Fruit fly (Drosophila melanogaster) whole organism, embryonic: ENCODE measurements around the gene PIG-B.

Experiments
- Awh ChIP-seq: fragments of 200-800 bp; sonication (Bioruptor generic); IDR thresholded peaks from 2 replicates; pipeline ENCODE4, ENCODE4 v1.3.6; 2022; ENCODE audit warnings: missing biosample characterization, missing genetic modification characterization
- Blimp-1 ChIP-seq: fragments of 200-800 bp; sonication (Bioruptor generic); optimal IDR thresholded peaks from 3 replicates; lab custom pipeline; 2018; ENCODE audit warnings: missing biosample characterization, missing genetic modification characterization, mild to moderate bottlenecking, moderate library complexity, missing genetic modification reagents
- CG12769 ChIP-seq: fragments of 200-800 bp; sonication (Bioruptor generic); optimal IDR thresholded peaks from 2 replicates; lab custom pipeline; 2019; ENCODE audit warnings: missing biosample characterization, mild to moderate bottlenecking, missing genetic modification characterization, moderate library complexity
- CG1529 ChIP-seq: fragments of 200-800 bp; sonication (Bioruptor generic); optimal IDR thresholded peaks from 3 replicates; lab custom pipeline; 2018; ENCODE audit warnings: missing biosample characterization, missing genetic modification characterization
- CG15696 ChIP-seq: fragments of 200-800 bp; sonication (Bioruptor generic); optimal IDR thresholded peaks from 2 replicates; lab custom pipeline; 2019; ENCODE audit warnings: missing biosample characterization, mild to moderate bottlenecking, missing genetic modification characterization, moderate library complexity
- CG2129 ChIP-seq: fragments of 200-800 bp; sonication (Bioruptor generic); IDR thresholded peaks from 2 replicates; pipeline ENCODE4 v1.3.6; 2022; ENCODE audit warnings: missing biosample characterization, missing genetic modification characterization; ENCODE audit not compliant: partially characterized antibody
- CG30020 ChIP-seq: fragments of 200-800 bp; optimal IDR thresholded peaks from 2 replicates; lab custom pipeline; 2019; ENCODE audit warnings: missing biosample characterization, mild to moderate bottlenecking, missing genetic modification characterization, moderate library complexity
- CG3065 ChIP-seq: fragments of 200-800 bp; sonication (Bioruptor generic); optimal IDR thresholded peaks from 2 replicates; lab custom pipeline; 2016; ENCODE audit warnings: missing biosample characterization, missing genetic modification characterization
- CG34224 ChIP-seq: fragments of 200-800 bp; sonication (Bioruptor generic); IDR thresholded peaks from 3 replicates; pipeline ENCODE4 v1.3.6; 2022; ENCODE audit warnings: missing biosample characterization, missing genetic modification characterization; ENCODE audit not compliant: partially characterized antibody
- CG6854 ChIP-seq: fragments of 200-800 bp; sonication (Bioruptor generic); optimal IDR thresholded peaks from 3 replicates; lab custom pipeline; 2017; ENCODE audit warnings: missing biosample characterization, mild to moderate bottlenecking, missing genetic modification characterization
- CG8478 ChIP-seq: fragments of >200 bp; optimal IDR thresholded peaks from 2 replicates; lab custom pipeline; 2018
- HHEX ChIP-seq: fragments of 200-800 bp; sonication (Bioruptor generic); optimal IDR thresholded peaks from 3 replicates; lab custom pipeline; 2017; ENCODE audit warnings: missing biosample characterization, mild to moderate bottlenecking, missing genetic modification characterization, missing genetic modification reagents
- Hey ChIP-seq: fragments of 200-800 bp; sonication (Bioruptor generic); optimal IDR thresholded peaks from 3 replicates; lab custom pipeline; 2018; ENCODE audit warnings: missing biosample characterization, mild to moderate bottlenecking, missing genetic modification characterization
- HmgD ChIP-seq: fragments of 200-800 bp; sonication (Bioruptor generic); optimal IDR thresholded peaks from 3 replicates; lab custom pipeline; 2016; ENCODE audit warnings: missing biosample characterization, missing genetic modification characterization
- Hr39 ChIP-seq: fragments of >200 bp; optimal IDR thresholded peaks from 2 replicates; lab custom pipeline; 2017
- Hr78 ChIP-seq, 2 experiments: fragments of 200-800 bp in 1 of 2; fragments of >200 bp in 1 of 2; sonication (Bioruptor generic) in 1 of 2; optimal IDR thresholded peaks; 2 replicates each; lab custom pipeline; 2017 to 2019; ENCODE audit warnings: missing biosample characterization in 2 of 2, missing genetic modification characterization in 2 of 2, mild to moderate bottlenecking in 1 of 2, moderate library complexity in 1 of 2
- Kr ChIP-seq: fragments of 200-800 bp; sonication (Bioruptor generic); optimal IDR thresholded peaks from 2 replicates; lab custom pipeline; 2017; ENCODE audit warnings: missing biosample characterization, mild to moderate bottlenecking, missing genetic modification characterization
- Med ChIP-seq: fragments of 200-800 bp; sonication (Bioruptor generic); peaks from one replicate; lab custom pipeline; 2016; ENCODE audit warnings: missing biosample characterization, missing genetic modification characterization, mild to moderate bottlenecking, inconsistent platforms, moderate library complexity
- NC2β ChIP-seq: fragments of 200-800 bp; sonication (Bioruptor generic); optimal IDR thresholded peaks from 2 replicates; lab custom pipeline; 2016; ENCODE audit warnings: missing biosample characterization, missing genetic modification characterization
- PHDP ChIP-seq: fragments of 200-800 bp; sonication (Bioruptor generic); optimal IDR thresholded peaks from 3 replicates; lab custom pipeline; 2018; ENCODE audit warnings: missing biosample characterization, mild to moderate bottlenecking, missing genetic modification characterization, moderate library complexity
- Scr ChIP-seq: fragments of 200-800 bp; sonication (Bioruptor generic); IDR thresholded peaks from 2 replicates; pipeline ENCODE4 v1.3.6; 2022; ENCODE audit warnings: missing biosample characterization, missing genetic modification characterization; ENCODE audit not compliant: partially characterized antibody
- abd-A ChIP-seq: fragments of 200-800 bp; sonication (Bioruptor generic); optimal IDR thresholded peaks from 3 replicates; lab custom pipeline; 2019; ENCODE audit warnings: missing biosample characterization, mild to moderate bottlenecking, missing genetic modification characterization, moderate library complexity
- ac ChIP-seq: fragments of 200-800 bp; sonication (Bioruptor generic); optimal IDR thresholded peaks from 3 replicates; lab custom pipeline; 2017; ENCODE audit warnings: missing biosample characterization, mild to moderate bottlenecking, missing genetic modification characterization
- bsh ChIP-seq, 2 experiments: fragments of 200-800 bp; sonication (Bioruptor generic); optimal IDR thresholded peaks; 2 replicates each; lab custom pipeline; 2017 to 2018; ENCODE audit warnings: mild to moderate bottlenecking in 2 of 2, missing biosample characterization in 2 of 2, missing genetic modification characterization in 2 of 2, moderate library complexity in 1 of 2
- cas ChIP-seq: fragments of 200-800 bp; sonication (Bioruptor generic); IDR thresholded peaks from 2 replicates; pipeline ENCODE4 v1.3.6; 2022; ENCODE audit warnings: missing biosample characterization, missing genetic modification characterization
- cg ChIP-seq: fragments of 200-800 bp; sonication (Bioruptor generic); optimal IDR thresholded peaks from 3 replicates; lab custom pipeline; 2019; ENCODE audit warnings: missing biosample characterization, mild to moderate bottlenecking, missing genetic modification characterization, moderate library complexity
- chinmo ChIP-seq: fragments of 200-800 bp; sonication (Bioruptor generic); IDR thresholded peaks from 4 replicates; pipeline ENCODE4 v1.3.6; 2022; ENCODE audit warnings: missing biosample characterization, missing genetic modification characterization; ENCODE audit not compliant: partially characterized antibody
- chm ChIP-seq: fragments of 200-800 bp; sonication (Bioruptor generic); IDR thresholded peaks from 2 replicates; pipeline ENCODE4 v1.3.6; 2022; ENCODE audit warnings: missing biosample characterization, missing genetic modification characterization
- chn ChIP-seq: fragments of 200-800 bp; sonication (Bioruptor generic); optimal IDR thresholded peaks from 2 replicates; lab custom pipeline; 2016; ENCODE audit warnings: missing biosample characterization, missing genetic modification characterization
- ci ChIP-seq: fragments of 200-800 bp; sonication (Bioruptor generic); IDR thresholded peaks from 3 replicates; pipeline ENCODE4 v1.3.6; 2022; ENCODE audit warnings: missing biosample characterization, missing genetic modification characterization
- crol ChIP-seq: fragments of 200-800 bp; sonication (Bioruptor generic); IDR thresholded peaks from 2 replicates; pipeline ENCODE4 v1.3.6; 2022; ENCODE audit warnings: missing biosample characterization, missing genetic modification characterization
- fu2 ChIP-seq: fragments of 200-800 bp; sonication (Bioruptor generic); optimal IDR thresholded peaks from 2 replicates; lab custom pipeline; 2016; ENCODE audit warnings: missing biosample characterization, missing genetic modification characterization
- hkb ChIP-seq, 2 experiments: fragments of 200-800 bp in 1 of 2; fragments of >200 bp in 1 of 2; sonication (Bioruptor generic) in 1 of 2; IDR thresholded peaks in 1 of 2; optimal IDR thresholded peaks in 1 of 2; 2 replicates each; pipeline versions ENCODE4 v1.3.6 to Lab custom; 2017 to 2022; ENCODE audit warnings: missing biosample characterization in 1 of 2, missing genetic modification characterization in 1 of 2
- klu ChIP-seq: fragments of 200-800 bp; sonication (Bioruptor generic); IDR thresholded peaks from 2 replicates; pipeline ENCODE4 v1.3.6; 2022; ENCODE audit warnings: missing biosample characterization, missing genetic modification characterization
- kni ChIP-seq: fragments of 200-800 bp; sonication (Bioruptor generic); optimal IDR thresholded peaks from 3 replicates; lab custom pipeline; 2017; ENCODE audit warnings: mild to moderate bottlenecking, missing biosample characterization, missing genetic modification reagents, missing genetic modification characterization
- oc ChIP-seq: fragments of 200-800 bp; sonication (Bioruptor generic); optimal IDR thresholded peaks from 2 replicates; lab custom pipeline; 2018; ENCODE audit warnings: missing biosample characterization, mild to moderate bottlenecking, missing genetic modification characterization, moderate library complexity
- onecut ChIP-seq: fragments of 200-800 bp; sonication (Bioruptor generic); IDR thresholded peaks from 2 replicates; pipeline ENCODE4 v1.3.6; 2022; ENCODE audit warnings: missing biosample characterization, missing genetic modification characterization
- otp ChIP-seq: fragments of 200-800 bp; sonication (Bioruptor generic); IDR thresholded peaks from 3 replicates; pipeline ENCODE4, ENCODE4 v1.3.6; 2022; ENCODE audit warnings: missing biosample characterization, missing genetic modification characterization
- peb ChIP-seq: fragments of 200-800 bp; sonication (Bioruptor generic); IDR thresholded peaks from 2 replicates; pipeline ENCODE4 v1.3.6; 2022; ENCODE audit warnings: missing biosample characterization, missing genetic modification characterization
- sd ChIP-seq: fragments of 200-800 bp; sonication (Bioruptor generic); optimal IDR thresholded peaks from 3 replicates; lab custom pipeline; 2018; ENCODE audit warnings: missing biosample characterization, mild to moderate bottlenecking, missing genetic modification characterization, moderate library complexity
- sens ChIP-seq: fragments of 200-800 bp; sonication (Bioruptor generic); peaks from one replicate; lab custom pipeline; 2016; ENCODE audit warnings: missing biosample characterization, missing genetic modification characterization
- seq ChIP-seq: fragments of 200-800 bp; sonication (Bioruptor generic); IDR thresholded peaks from 2 replicates; pipeline ENCODE4 v1.3.6; 2022; ENCODE audit warnings: missing biosample characterization, missing genetic modification characterization
- sqz ChIP-seq: fragments of 200-800 bp; sonication (Bioruptor generic); optimal IDR thresholded peaks from 3 replicates; lab custom pipeline; 2018; ENCODE audit warnings: missing biosample characterization, mild to moderate bottlenecking, missing genetic modification characterization
- trem ChIP-seq: fragments of 200-800 bp; optimal IDR thresholded peaks from 3 replicates; lab custom pipeline; 2019; ENCODE audit warnings: missing biosample characterization, mild to moderate bottlenecking, missing genetic modification characterization, moderate library complexity
- twi ChIP-seq: fragments of 200-800 bp; optimal IDR thresholded peaks from 2 replicates; lab custom pipeline; 2019; ENCODE audit warnings: missing biosample characterization, mild to moderate bottlenecking, missing genetic modification characterization, moderate library complexity
- vvl ChIP-seq: fragments of 200-800 bp; sonication (Bioruptor generic); IDR thresholded peaks from 2 replicates; pipeline ENCODE4 v1.3.6; 2022; ENCODE audit warnings: missing biosample characterization, missing genetic modification characterization
- z ChIP-seq: fragments of 200-800 bp; sonication (Bioruptor generic); IDR thresholded peaks from 3 replicates; pipeline ENCODE4 v1.3.6; 2022; ENCODE audit warnings: missing biosample characterization, missing genetic modification characterization
- zen2 ChIP-seq: fragments of 200-800 bp; sonication (Bioruptor generic); IDR thresholded peaks from 3 replicates; pipeline ENCODE4 v1.3.6; 2022; ENCODE audit warnings: missing biosample characterization, missing genetic modification characterization; ENCODE audit not compliant: partially characterized antibody

PIG-B gene

dm6 chr3L:3845815-3846375 lies 34.8 kb downstream of the PIG-B start, which contains the start of gene Awh (continued):
- TF ChIP-seq hkb (optimal IDR thresholded peaks at IDR 0.05; lab: Kevin White, UChicago), result no peak
- TF ChIP-seq hkb (GFP tag; IDR thresholded peaks at IDR 0.05; lab: Robert Waterston, UW), result peak; percentile 54
- no peak for TF ChIP-seq Hr39 (lab: Kevin White, UChicago)
- no peak for TF ChIP-seq HHEX (GFP tag; lab: Kevin White, UChicago)
- TF ChIP-seq PHDP (tag; lab: Kevin White, UChicago), result no peak
- TF ChIP-seq sens (GFP tag; lab: Kevin White, UChicago), result peak; percentile 75
- no peak for TF ChIP-seq CG6854 (GFP tag; lab: Kevin White, UChicago)
- no peak for TF ChIP-seq CG30020 (tag; lab: Kevin White, UChicago)
- peak; percentile 51 for TF ChIP-seq Scr (GFP tag; lab: Robert Waterston, UW)
- TF ChIP-seq onecut (GFP tag; lab: Robert Waterston, UW), result no peak
- TF ChIP-seq chinmo, result peak; percentile 83; the same call in 3 of the 4 replicates
- peak; percentile 39; the same call in 1 of the 3 replicates for TF ChIP-seq otp (GFP tag; lab: Robert Waterston, UW)
- TF ChIP-seq ci (GFP tag; lab: Robert Waterston, UW), result 0 out of 3 replicates have a peak, but pooled peaks have one; percentile 59
- TF ChIP-seq CG2129 (GFP tag; lab: Robert Waterston, UW), result no peak
- peak; percentile 53; the same call in 1 of the 3 replicates for TF ChIP-seq CG34224 (GFP tag; lab: Robert Waterston, UW)
- no peak for TF ChIP-seq peb (GFP tag; lab: Robert Waterston, UW)
- TF ChIP-seq twi (tag; lab: Kevin White, UChicago), result peak; percentile 89
- peak; percentile 35 for TF ChIP-seq oc
- TF ChIP-seq CG15696 (tag; lab: Kevin White, UChicago), result no peak
- peak; percentile 70 for TF ChIP-seq seq
- peak; percentile 88 for TF ChIP-seq Med
- TF ChIP-seq zen2, result peak; percentile 59; the same call in 2 of the 3 replicates
- peak; percentile 63 for TF ChIP-seq cg (GFP tag; lab: Kevin White, UChicago)
- TF ChIP-seq ac (GFP tag; lab: Kevin White, UChicago), result peak; percentile 19
- peak; percentile 73 for TF ChIP-seq vvl (GFP tag; lab: Robert Waterston, UW)
- peak; percentile 26 for TF ChIP-seq CG3065 (GFP tag; lab: Kevin White, UChicago)
- TF ChIP-seq crol (GFP tag; lab: Robert Waterston, UW), result peak; percentile 36
- TF ChIP-seq chm (GFP tag; lab: Robert Waterston, UW), result peak; percentile 80
- no peak for TF ChIP-seq CG8478 (lab: Kevin White, UChicago)
- TF ChIP-seq fu2, result no peak
- TF ChIP-seq Hey (tag; lab: Kevin White, UChicago), result peak; percentile 68
- peak; percentile 49 for TF ChIP-seq kni (GFP tag; lab: Kevin White, UChicago)
- TF ChIP-seq, all 482 proteins: peak for 60

- TF ChIP-seq trem (tag; lab: Kevin White, UChicago), result no peak
- peak; percentile 46; the same call in 1 of the 2 replicates for TF ChIP-seq Awh (GFP tag; lab: Robert Waterston, UW)
- no peak for TF ChIP-seq klu
- peak; percentile 0 for TF ChIP-seq sens (GFP tag; lab: Kevin White, UChicago)
- TF ChIP-seq crol (GFP tag; lab: Robert Waterston, UW), result peak; percentile 43; the same call in 1 of the 2 replicates
- TF ChIP-seq kni (GFP tag; lab: Kevin White, UChicago), result peak; percentile 62
- no peak for TF ChIP-seq cas
- TF ChIP-seq Kr (GFP tag; lab: Kevin White, UChicago), result no peak
- TF ChIP-seq z, result 0 out of 3 replicates have a peak, but pooled peaks have one; percentile 52
- peak; percentile 23 for TF ChIP-seq sd (tag; lab: Kevin White, UChicago)
- TF ChIP-seq oc, result peak; percentile 42
- TF ChIP-seq CG1529 (GFP tag; lab: Kevin White, UChicago), result no peak
- TF ChIP-seq chn, result no peak
- TF ChIP-seq sqz, result peak; percentile 43
- TF ChIP-seq NC2β (GFP tag; lab: Kevin White, UChicago), result no peak
- TF ChIP-seq bsh (GFP tag; optimal IDR thresholded peaks at IDR 0.05; lab: Kevin White, UChicago), result no peak
- TF ChIP-seq abd-A, result peak; percentile 66
- TF ChIP-seq HmgD, result no peak
- peak; percentile 25 for TF ChIP-seq CG12769 (tag; lab: Kevin White, UChicago)
- TF ChIP-seq Blimp-1 (GFP tag; lab: Kevin White, UChicago), result no peak
- TF ChIP-seq vvl (GFP tag; lab: Robert Waterston, UW), result peak; percentile 91
- TF ChIP-seq Hr78 (GFP tag; optimal IDR thresholded peaks at IDR 0.05; lab: Kevin White, UChicago), result peak in 1 of 2 experiments; percentile 50
Observed at dm6 chr3L:3847810-3848326, 36.8 kb downstream of the PIG-B start.
